Worm (Caenorhabditis elegans) whole organism, L4 larva: Measurements from ENCODE around the gene skr-3.

Experiments
- F44E2.7 ChIP-seq: fragments of 200-800 bp; sonication (Bioruptor generic); IDR thresholded peaks from 2 replicates; pipeline ENCODE4 v2.1.2; 2022; ENCODE audit warnings: missing genetic modification characterization, missing compliant biosample characterization
- aha-1 ChIP-seq: fragments of 150-350 bp; peaks from one replicate; lab custom pipeline; 2014; ENCODE audit warnings: missing biosample characterization, missing genetic modification characterization
- aly-2 ChIP-seq: sonication (generic microtip); optimal IDR thresholded peaks from 2 replicates; lab custom pipeline; 2018; ENCODE audit warnings: missing biosample characterization, missing genetic modification characterization
- ces-1 ChIP-seq: fragments of 150-350 bp; sonication (generic microtip); optimal IDR thresholded peaks from 4 replicates; lab custom pipeline; 2014; ENCODE audit warnings: missing biosample characterization, missing genetic modification reagents, missing genetic modification characterization
- hif-1 ChIP-seq, 2 experiments: sonication (generic microtip); optimal IDR thresholded peaks; 2 replicates each; lab custom pipeline; 2016 to 2017; ENCODE audit warnings: missing compliant biosample characterization in 2 of 2, missing genetic modification characterization in 2 of 2, missing genetic modification reagents in 2 of 2, missing genotype in 2 of 2, mild to moderate bottlenecking in 1 of 2
- hmg-1.1 ChIP-seq: fragments of 200-800 bp; sonication (Bioruptor generic); IDR thresholded peaks from 2 replicates; pipeline ENCODE4 v1.3.6; 2022; ENCODE audit warnings: missing genetic modification reagents, missing genetic modification characterization, missing compliant biosample characterization
- lir-3 ChIP-seq: sonication (generic microtip); optimal IDR thresholded peaks from 2 replicates; lab custom pipeline; 2016; ENCODE audit warnings: mild to moderate bottlenecking, missing genetic modification characterization, missing compliant biosample characterization
- lsy-2 ChIP-seq, 2 experiments: fragments of 150-350 bp in 1 of 2; sonication (generic microtip) in 1 of 2; optimal IDR thresholded peaks; 2 replicates each; lab custom pipeline; 2014 to 2017; ENCODE audit warnings: missing biosample characterization in 2 of 2, missing genetic modification characterization in 2 of 2
- mes-2 ChIP-seq: sonication (generic microtip); optimal IDR thresholded peaks from 2 replicates; lab custom pipeline; 2016; ENCODE audit warnings: missing genotype, mild to moderate bottlenecking, missing genetic modification characterization, missing compliant biosample characterization; ENCODE audit not compliant: poor library complexity, severe bottlenecking
- nhr-77 ChIP-seq: fragments of 150-350 bp; optimal IDR thresholded peaks from 2 replicates; lab custom pipeline; 2014; ENCODE audit warnings: missing biosample characterization, missing genetic modification characterization

DNA sequence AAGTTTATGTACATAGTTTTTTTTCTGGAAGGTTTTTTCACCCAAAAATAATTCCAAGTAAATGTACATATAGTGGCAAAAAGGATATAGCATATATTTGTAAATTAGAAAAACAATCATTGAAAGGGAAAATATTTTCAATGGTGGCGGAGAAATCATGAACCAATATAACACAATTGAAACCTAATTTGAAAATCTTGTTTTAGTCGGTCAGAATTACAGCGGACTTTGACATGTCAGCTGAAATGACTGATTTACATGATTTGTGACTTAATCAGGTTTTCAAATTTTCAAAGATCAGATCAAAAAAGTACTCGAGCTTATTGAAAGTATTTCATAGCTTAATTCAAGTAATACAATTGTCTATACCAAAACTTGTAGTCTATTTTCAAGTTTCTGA is 50.8 kb downstream of the skr-3 start, which contains the start of gene K05D4.9:
- TF ChIP-seq lsy-2 (tag; optimal IDR thresholded peaks at IDR 0.05; lab: Kevin White, UChicago): no peak
- no peak for TF ChIP-seq aha-1 (tag; lab: Kevin White, UChicago)
- no peak for TF ChIP-seq lir-3 (tag; lab: Kevin White, UChicago)
- no peak for TF ChIP-seq ces-1 (GFP tag; lab: Kevin White, UChicago)
- no peak for TF ChIP-seq F44E2.7 (GFP tag; lab: Robert Waterston, UW)
- no peak for TF ChIP-seq mes-2 (tag; lab: Kevin White, UChicago)
- no peak for TF ChIP-seq nhr-77 (tag; lab: Kevin White, UChicago)
- TF ChIP-seq aly-2 (tag; lab: Kevin White, UChicago): no peak
- no peak for TF ChIP-seq hif-1 (tag; optimal IDR thresholded peaks at IDR 0.05; lab: Kevin White, UChicago)
- TF ChIP-seq hmg-1.1: no peak
